Fruit fly (Drosophila melanogaster) whole organism, pupa: Measurements from ENCODE around the gene CG15545.
A peak's percentile ranks its signal among the peaks of the same experiment; 100 is the strongest.

Experiments
- CG10348 ChIP-seq: fragments of 200-800 bp; sonication (Bioruptor generic); IDR thresholded peaks from 2 replicates; pipeline ENCODE4 v1.3.6; 2022; ENCODE audit warnings: missing biosample characterization, missing genetic modification characterization
- CG12605 ChIP-seq: fragments of 200-800 bp; sonication (Bioruptor generic); IDR thresholded peaks from 2 replicates; pipeline ENCODE4 v1.3.6; 2022; ENCODE audit warnings: missing biosample characterization, missing genetic modification characterization
- CG13204 ChIP-seq: fragments of 200-800 bp; sonication (Bioruptor generic); optimal IDR thresholded peaks from 2 replicates; lab custom pipeline; 2018; ENCODE audit warnings: missing biosample characterization, mild to moderate bottlenecking, missing genetic modification characterization, moderate library complexity
- CG14655 ChIP-seq: fragments of 200-800 bp; sonication (Bioruptor generic); optimal IDR thresholded peaks from 3 replicates; lab custom pipeline; 2017; ENCODE audit warnings: mild to moderate bottlenecking, missing biosample characterization, missing genetic modification reagents, missing genetic modification characterization
- CG15710 ChIP-seq: fragments of 200-800 bp; sonication (Bioruptor generic); optimal IDR thresholded peaks from 2 replicates; lab custom pipeline; 2018; ENCODE audit warnings: missing biosample characterization, mild to moderate bottlenecking, missing genetic modification characterization, moderate library complexity
- CG17806 ChIP-seq: fragments of 200-800 bp; sonication (Bioruptor generic); optimal IDR thresholded peaks from 2 replicates; lab custom pipeline; 2018; ENCODE audit warnings: missing biosample characterization, mild to moderate bottlenecking, missing genetic modification characterization, moderate library complexity
- CG32121 ChIP-seq: fragments of 200-800 bp; sonication (Bioruptor generic); IDR thresholded peaks from 2 replicates; pipeline ENCODE4 v1.3.6; 2022; ENCODE audit warnings: missing biosample characterization, missing genetic modification characterization
- CG34367 ChIP-seq: fragments of 200-800 bp; sonication (Bioruptor generic); optimal IDR thresholded peaks from 2 replicates; lab custom pipeline; 2018; ENCODE audit warnings: missing biosample characterization, mild to moderate bottlenecking, missing genetic modification characterization
- CG4496 ChIP-seq: fragments of 200-800 bp; sonication (Bioruptor generic); IDR thresholded peaks from 3 replicates; pipeline ENCODE4 v1.3.6; 2022; ENCODE audit warnings: missing biosample characterization, missing genetic modification characterization
- CG8159 ChIP-seq: fragments of 200-800 bp; sonication (Bioruptor generic); optimal IDR thresholded peaks from 3 replicates; lab custom pipeline; 2018; ENCODE audit warnings: missing biosample characterization, mild to moderate bottlenecking, missing genetic modification characterization, moderate library complexity
- CG8301 ChIP-seq: fragments of 200-800 bp; sonication (Bioruptor generic); optimal IDR thresholded peaks from 2 replicates; lab custom pipeline; 2018; ENCODE audit warnings: missing biosample characterization, mild to moderate bottlenecking, missing genetic modification characterization
- CG9948 ChIP-seq: fragments of 200-800 bp; sonication (Bioruptor generic); optimal IDR thresholded peaks from 2 replicates; lab custom pipeline; 2018; ENCODE audit warnings: missing biosample characterization, mild to moderate bottlenecking, missing genetic modification characterization, moderate library complexity
- D1 ChIP-seq: fragments of 200-800 bp; sonication (Bioruptor generic); optimal IDR thresholded peaks from 2 replicates; lab custom pipeline; 2018; ENCODE audit warnings: missing biosample characterization, mild to moderate bottlenecking, missing genetic modification characterization, moderate library complexity
- EcR ChIP-seq: fragments of 200-800 bp; sonication (Bioruptor generic); optimal IDR thresholded peaks from 3 replicates; lab custom pipeline; 2019; ENCODE audit warnings: missing biosample characterization, missing genetic modification characterization, mild to moderate bottlenecking, moderate library complexity, missing genetic modification reagents
- Ets98B ChIP-seq: fragments of 200-800 bp; sonication (Bioruptor generic); IDR thresholded peaks from 2 replicates; pipeline ENCODE4 v1.3.6; 2022; ENCODE audit warnings: missing biosample characterization, missing genetic modification characterization
- Pif1A ChIP-seq: fragments of 200-800 bp; sonication (Bioruptor generic); optimal IDR thresholded peaks from 3 replicates; lab custom pipeline; 2016; ENCODE audit warnings: missing biosample characterization, missing genetic modification characterization
- Pif1B ChIP-seq: fragments of 200-800 bp; sonication (Bioruptor generic); optimal IDR thresholded peaks from 3 replicates; lab custom pipeline; 2016; ENCODE audit warnings: missing biosample characterization, missing genetic modification characterization
- Snoo ChIP-seq: fragments of 200-800 bp; sonication (Bioruptor generic); optimal IDR thresholded peaks from 3 replicates; lab custom pipeline; 2017; ENCODE audit warnings: missing biosample characterization, mild to moderate bottlenecking, missing genetic modification characterization, inconsistent platforms
- fd96Ca ChIP-seq: fragments of 200-800 bp; sonication (Bioruptor generic); IDR thresholded peaks from 3 replicates; pipeline ENCODE4 v1.3.6; 2022; ENCODE audit warnings: missing biosample characterization, missing genetic modification characterization
- gl ChIP-seq: fragments of 200-800 bp; sonication (Bioruptor generic); optimal IDR thresholded peaks from 2 replicates; lab custom pipeline; 2018; ENCODE audit warnings: missing biosample characterization, mild to moderate bottlenecking, missing genetic modification characterization
- rn ChIP-seq: fragments of 200-800 bp; sonication (Bioruptor generic); IDR thresholded peaks from 2 replicates; pipeline ENCODE4 v1.3.6; 2022; ENCODE audit warnings: missing biosample characterization, missing genetic modification characterization

The CG15545 gene

DNA sequence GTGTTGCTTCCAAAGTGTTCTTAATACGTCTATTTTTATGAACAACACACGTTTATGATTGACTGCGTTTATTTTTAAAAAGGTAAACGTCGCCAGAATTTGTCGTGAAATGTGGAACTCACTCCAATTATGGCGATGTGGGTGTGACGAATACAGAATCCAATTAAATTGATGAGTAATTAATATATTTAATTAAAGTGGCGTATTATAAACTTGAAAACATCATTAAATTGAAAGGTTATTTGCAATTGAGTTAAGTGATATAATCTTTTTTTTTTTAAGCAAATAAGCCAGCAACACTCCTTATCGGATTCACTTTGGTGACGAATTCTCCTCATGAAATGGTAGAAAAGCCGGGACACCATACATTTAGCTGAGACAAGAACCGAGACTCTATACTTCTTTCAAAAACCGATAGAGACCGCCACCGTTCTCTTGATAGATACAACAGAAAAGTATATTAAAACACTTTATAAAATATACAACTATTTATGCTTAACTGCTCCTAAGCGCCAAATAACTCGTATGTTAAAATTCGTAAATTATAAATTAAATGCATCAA is 1.8 kb downstream of the CG15545 start:
- TF ChIP-seq Pif1A, result no peak
- no peak for TF ChIP-seq rn
- peak; percentile 18 for TF ChIP-seq D1
- no peak for TF ChIP-seq fd96Ca (GFP tag; lab: Robert Waterston, UW)
- TF ChIP-seq CG8301 (tag; lab: Kevin White, UChicago), result no peak
- no peak for TF ChIP-seq Snoo
- 0 out of 3 replicates have a peak, but pooled peaks have one; percentile 11 for TF ChIP-seq CG4496 (GFP tag; lab: Robert Waterston, UW)
- no peak for TF ChIP-seq EcR (GFP tag; lab: Kevin White, UChicago)

dm6 chr3R:30867232-30867631 is 4.9 kb downstream of the CG15545 start, which contains the start of gene Cpr100A:
TSS of gene Cpr100A (plus strand) at chr3R:30867521.
- TF ChIP-seq EcR (GFP tag; lab: Kevin White, UChicago) (peak; percentile 57), CG13204 (peak; percentile 38), CG10348 (GFP tag; lab: Robert Waterston, UW) (no peak)
- TF ChIP-seq, all 21 proteins: peak for 2

- TF ChIP-seq CG12605 (GFP tag; lab: Robert Waterston, UW) (no peak), CG8159 (no peak), fd96Ca (GFP tag; lab: Robert Waterston, UW) (no peak), CG14655 (GFP tag; lab: Kevin White, UChicago) (no peak), CG10348 (GFP tag; lab: Robert Waterston, UW) (no peak), Snoo (no peak), CG15710 (no peak), CG4496 (GFP tag; lab: Robert Waterston, UW) (no peak), EcR (GFP tag; lab: Kevin White, UChicago) (no peak), D1 (no peak), gl (no peak), CG17806 (tag; lab: Kevin White, UChicago) (no peak), CG34367 (tag; lab: Kevin White, UChicago) (no peak), CG13204 (no peak), CG9948 (tag; lab: Kevin White, UChicago) (no peak)
Observed at dm6 chr3R:30865883-30866282, 6.3 kb downstream of the CG15545 start.

DNA sequence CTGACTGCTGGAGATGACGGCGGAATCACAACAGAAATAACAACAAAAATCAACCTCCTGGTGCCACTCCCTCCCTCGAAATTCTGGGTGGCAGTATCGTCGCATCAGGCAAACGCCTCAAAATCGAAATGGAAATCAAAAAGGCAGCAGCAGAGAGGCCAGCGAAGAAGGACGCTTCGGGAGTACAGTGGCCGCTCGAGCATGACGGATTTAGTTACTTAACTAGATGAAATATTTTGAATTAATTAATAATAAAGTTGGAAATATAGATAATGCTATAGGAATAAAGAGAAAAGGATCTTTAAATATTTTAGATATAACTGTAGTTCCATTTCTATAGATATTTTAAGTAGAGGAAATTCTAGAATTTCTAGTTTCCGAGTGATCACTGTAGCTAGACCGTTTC is 6.8 kb downstream of the CG15545 start:
- no peak for TF ChIP-seq CG13204
- TF ChIP-seq gl, result no peak
- no peak for TF ChIP-seq CG8301 (tag; lab: Kevin White, UChicago)
- no peak for TF ChIP-seq CG34367 (tag; lab: Kevin White, UChicago)
- no peak for TF ChIP-seq D1
- TF ChIP-seq CG8159, result peak; percentile 56
- no peak for TF ChIP-seq CG14655 (GFP tag; lab: Kevin White, UChicago)
- TF ChIP-seq Pif1B (GFP tag; lab: Kevin White, UChicago), result no peak
- peak; percentile 53 for TF ChIP-seq CG15710
- no peak for TF ChIP-seq fd96Ca (GFP tag; lab: Robert Waterston, UW)
- no peak for TF ChIP-seq CG10348 (GFP tag; lab: Robert Waterston, UW)
- no peak for TF ChIP-seq Ets98B (GFP tag; lab: Robert Waterston, UW)
- no peak for TF ChIP-seq Snoo
- TF ChIP-seq CG32121, result no peak
- TF ChIP-seq CG12605 (GFP tag; lab: Robert Waterston, UW), result no peak
- peak; percentile 11 for TF ChIP-seq CG9948 (tag; lab: Kevin White, UChicago)

dm6 chr3R:30864465-30864864 is 7.7 kb downstream of the CG15545 start:
- TF ChIP-seq CG13204 (no peak), CG14655 (GFP tag; lab: Kevin White, UChicago) (peak; percentile 33), CG32121 (no peak), gl (no peak), fd96Ca (GFP tag; lab: Robert Waterston, UW) (no peak), CG17806 (tag; lab: Kevin White, UChicago) (peak; percentile 39), CG15710 (peak; percentile 65), Pif1A (peak; percentile 33), CG9948 (tag; lab: Kevin White, UChicago) (peak; percentile 33), CG34367 (tag; lab: Kevin White, UChicago) (peak; percentile 25), CG12605 (GFP tag; lab: Robert Waterston, UW) (no peak), rn (no peak), Ets98B (GFP tag; lab: Robert Waterston, UW) (no peak), CG8159 (peak; percentile 73), CG4496 (GFP tag; lab: Robert Waterston, UW) (0 out of 3 replicates have a peak, but pooled peaks have one; percentile 49), CG10348 (GFP tag; lab: Robert Waterston, UW) (no peak), EcR (GFP tag; lab: Kevin White, UChicago) (no peak), D1 (no peak), CG8301 (tag; lab: Kevin White, UChicago) (peak; percentile 43)

DNA sequence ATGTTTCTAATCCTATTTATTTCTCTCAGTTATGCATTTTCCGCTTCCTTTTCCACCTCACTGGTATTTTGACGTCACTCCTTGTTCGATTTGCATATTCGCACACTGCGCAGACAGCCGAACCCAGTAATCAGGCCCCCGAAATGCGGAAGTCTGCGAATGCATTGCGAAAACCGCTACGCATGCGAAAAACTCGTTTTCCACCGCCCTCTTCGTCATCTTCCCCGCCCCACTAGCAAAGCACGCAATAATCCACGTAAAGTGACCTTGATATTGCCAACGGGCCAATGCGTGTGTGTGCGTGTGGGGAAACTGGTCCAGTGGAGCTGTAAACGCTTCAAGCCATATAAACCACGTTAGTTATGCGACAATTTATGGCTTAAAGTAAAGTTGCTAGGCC is 8.2 kb downstream of the CG15545 start:
- TF ChIP-seq fd96Ca (GFP tag; lab: Robert Waterston, UW) (no peak), Snoo (peak; percentile 63), CG14655 (GFP tag; lab: Kevin White, UChicago) (no peak), CG10348 (GFP tag; lab: Robert Waterston, UW) (no peak), Pif1A (no peak), CG17806 (tag; lab: Kevin White, UChicago) (no peak), CG8159 (no peak), CG8301 (tag; lab: Kevin White, UChicago) (no peak), gl (no peak), CG15710 (no peak), CG12605 (GFP tag; lab: Robert Waterston, UW) (no peak), EcR (GFP tag; lab: Kevin White, UChicago) (peak; percentile 48), CG4496 (GFP tag; lab: Robert Waterston, UW) (0 out of 3 replicates have a peak, but pooled peaks have one; percentile 31), CG9948 (tag; lab: Kevin White, UChicago) (no peak)
